Fruit fly (Drosophila melanogaster): ENCODE data around the gene Atac3.

Gene Atac3

DNA sequence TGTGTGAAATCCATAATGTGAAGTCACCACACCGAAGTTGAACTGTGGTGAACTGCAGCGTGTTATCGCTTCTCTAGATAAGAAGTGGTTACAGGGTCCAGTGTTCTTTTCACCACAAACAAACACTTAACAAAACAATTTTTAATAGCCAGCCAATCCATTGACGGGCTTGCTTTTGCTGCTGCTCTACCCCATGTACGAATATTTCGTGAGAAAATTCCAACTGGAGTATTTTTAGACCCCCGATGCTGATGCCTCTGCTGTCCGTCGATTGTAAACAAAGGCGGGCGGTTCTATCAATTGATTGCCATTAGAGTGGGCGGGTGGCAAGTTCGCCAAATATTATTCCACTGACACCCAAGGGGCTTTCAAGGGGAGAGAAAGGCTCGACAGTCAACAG is 11.3 kb upstream of the Atac3 start (continued):
- TF ChIP-seq CG34224 (GFP tag; IDR thresholded peaks at IDR 0.05; ENCODE audit: partially characterized antibody) (no peak), CG2120 (GFP tag; optimal IDR thresholded peaks at IDR 0.05) (peak; percentile 38), E2f2 (GFP tag; IDR thresholded peaks at IDR 0.05) (peak; percentile 35; the same call in 1 of the 2 replicates), CHES-1-like (GFP tag; optimal IDR thresholded peaks at IDR 0.05) (peak; percentile 9), CG3995 (GFP tag; optimal IDR thresholded peaks at IDR 0.05) (no peak), D19A (tag; optimal IDR thresholded peaks at IDR 0.05) (no peak), CG17359 (tag; optimal IDR thresholded peaks at IDR 0.05) (peak; percentile 21), CG9932 (GFP tag; IDR thresholded peaks at IDR 0.05) (peak; percentile 37; the same call in 1 of the 2 replicates), Dbx (GFP tag; IDR thresholded peaks at IDR 0.05) (peak; percentile 48; the same call in 1 of the 3 replicates), CG16815 (GFP tag; optimal IDR thresholded peaks at IDR 0.05) (no peak), Stat92E (GFP tag; optimal IDR thresholded peaks at IDR 0.05) (no peak), Opbp (GFP tag; IDR thresholded peaks at IDR 0.05; ENCODE audit: partially characterized antibody) (no peak), CG10366 (GFP tag; IDR thresholded peaks at IDR 0.05) (peak; percentile 82), CG18262 (tag; optimal IDR thresholded peaks at IDR 0.05) (no peak), wdn (GFP tag; IDR thresholded peaks at IDR 0.05) (0 out of 2 replicates have a peak, but pooled peaks have one; percentile 19), dmrt99B (tag; optimal IDR thresholded peaks at IDR 0.05) (peak; percentile 9), CG18599 (GFP tag; optimal IDR thresholded peaks at IDR 0.05) (peak; percentile 42), cwo (GFP tag; optimal IDR thresholded peaks at IDR 0.05) (peak; percentile 6), CG14441 (GFP tag; IDR thresholded peaks at IDR 0.05) (0 out of 2 replicates have a peak, but pooled peaks have one; percentile 10), CG11085 (GFP tag; IDR thresholded peaks at IDR 0.05) (no peak), Atf-2 (GFP tag; optimal IDR thresholded peaks at IDR 0.05) (no peak), CG3281 (GFP tag; optimal IDR thresholded peaks at IDR 0.05) (peak; percentile 15), exex (tag; optimal IDR thresholded peaks at IDR 0.05) (peak; percentile 30), CG8765 (GFP tag; IDR thresholded peaks at IDR 0.05) (no peak), slbo (GFP tag; IDR thresholded peaks at IDR 0.05) (peak; percentile 41; the same call in 1 of the 2 replicates), Deaf1 (tag; optimal IDR thresholded peaks at IDR 0.05) (peak; percentile 4), CG8290 (GFP tag; optimal IDR thresholded peaks at IDR 0.05) (no peak), CG8290 (tag; optimal IDR thresholded peaks at IDR 0.05) (peak in 1 of 2 experiments; percentile 66), CG13287 (GFP tag; IDR thresholded peaks at IDR 0.05; ENCODE audit: partially characterized antibody) (0 out of 2 replicates have a peak, but pooled peaks have one; percentile 12), zf30C (GFP tag; optimal IDR thresholded peaks at IDR 0.05) (peak; percentile 65), yki (optimal IDR thresholded peaks at IDR 0.05) (no peak), grau (tag; optimal IDR thresholded peaks at IDR 0.05) (peak; percentile 13), CG10209 (GFP tag; optimal IDR thresholded peaks at IDR 0.05) (no peak), CG15514 (GFP tag; optimal IDR thresholded peaks at IDR 0.05) (peak; percentile 34), Med (GFP tag) (peak; percentile 30), CG2116 (GFP tag; optimal IDR thresholded peaks at IDR 0.05) (no peak), CG14667 (GFP tag; IDR thresholded peaks at IDR 0.05) (no peak), mam (GFP tag; optimal IDR thresholded peaks at IDR 0.05) (peak; percentile 10), Ets65A (GFP tag) (peak; percentile 57), caup (GFP tag; optimal IDR thresholded peaks at IDR 0.05; ENCODE audit: severe bottlenecking) (peak; percentile 8), CG17829 (tag; optimal IDR thresholded peaks at IDR 0.05) (peak; percentile 4), lab (GFP tag; optimal IDR thresholded peaks at IDR 0.05) (peak; percentile 58), pnt (GFP tag; optimal IDR thresholded peaks at IDR 0.05) (no peak), Rfx (GFP tag; IDR thresholded peaks at IDR 0.05) (peak; percentile 27; the same call in 1 of the 2 replicates), chinmo (GFP tag; IDR thresholded peaks at IDR 0.05; ENCODE audit: partially characterized antibody) (0 out of 4 replicates have a peak, but pooled peaks have one; percentile 18), Hr78 (GFP tag; optimal IDR thresholded peaks at IDR 0.05) (peak in 1 of 2 experiments; percentile 32), jing (GFP tag; optimal IDR thresholded peaks at IDR 0.05) (no peak), CG10543 (GFP tag; optimal IDR thresholded peaks at IDR 0.05) (peak; percentile 24), Nf-YC (tag; optimal IDR thresholded peaks at IDR 0.05) (peak; percentile 29), CG13775 (GFP tag; optimal IDR thresholded peaks at IDR 0.05) (no peak)
